Worm (Caenorhabditis elegans) whole organism, early embryonic: ENCODE data around the gene dpf-2.

Experiments
- B0310.2 ChIP-seq: sonication (generic microtip); optimal IDR thresholded peaks from 2 replicates; lab custom pipeline; 2016; ENCODE audit warnings: mild to moderate bottlenecking, missing genetic modification characterization, missing compliant biosample characterization
- F13C5.2 ChIP-seq: sonication (generic microtip); optimal IDR thresholded peaks from 2 replicates; lab custom pipeline; 2017; ENCODE audit warnings: mild to moderate bottlenecking, missing genetic modification characterization, inconsistent platforms, missing compliant biosample characterization
- aly-1 ChIP-seq: sonication (generic microtip); optimal IDR thresholded peaks from 2 replicates; lab custom pipeline; 2016; ENCODE audit warnings: missing genetic modification characterization, missing compliant biosample characterization
- ama-1 ChIP-seq: fragments of 150-350 bp; optimal IDR thresholded peaks from 2 replicates; lab custom pipeline; 2014
- ceh-13 ChIP-seq: fragments of 200-800 bp; sonication (Bioruptor generic); optimal IDR thresholded peaks from 2 replicates; lab custom pipeline; 2018; ENCODE audit warnings: mild to moderate bottlenecking, missing genetic modification characterization, missing compliant biosample characterization
- ceh-36 ChIP-seq: sonication (generic microtip); optimal IDR thresholded peaks from 2 replicates; lab custom pipeline; 2016; ENCODE audit warnings: missing genetic modification characterization, inconsistent platforms, missing compliant biosample characterization
- ets-7 ChIP-seq: sonication (generic microtip); optimal IDR thresholded peaks from 2 replicates; lab custom pipeline; 2016; ENCODE audit warnings: missing genotype, missing genetic modification characterization, missing compliant biosample characterization
- flt-1 ChIP-seq: fragments of 200-800 bp; sonication (Bioruptor generic); IDR thresholded peaks from 2 replicates; pipeline ENCODE4 v1.3.6; 2022; ENCODE audit warnings: missing genetic modification characterization, missing compliant biosample characterization
- hmbx-1 ChIP-seq: sonication (generic microtip); optimal IDR thresholded peaks from 2 replicates; lab custom pipeline; 2016; ENCODE audit warnings: mild to moderate bottlenecking, missing genetic modification characterization, missing compliant biosample characterization
- hmg-4 ChIP-seq: fragments of 200-800 bp; sonication (Bioruptor generic); optimal IDR thresholded peaks from 2 replicates; lab custom pipeline; 2018; ENCODE audit warnings: mild to moderate bottlenecking, missing genetic modification characterization, missing compliant biosample characterization
- hnd-1 ChIP-seq: sonication (generic microtip); optimal IDR thresholded peaks from 2 replicates; lab custom pipeline; 2016; ENCODE audit warnings: missing genetic modification characterization, missing compliant biosample characterization
- pes-1 ChIP-seq: fragments of 200-800 bp; sonication (Bioruptor generic); IDR thresholded peaks from 2 replicates; pipeline ENCODE4 v1.3.6; 2022; ENCODE audit warnings: missing genetic modification reagents, missing genetic modification characterization, missing compliant biosample characterization
- scrt-1 ChIP-seq: fragments of 200-800 bp; sonication (Bioruptor generic); IDR thresholded peaks from 2 replicates; pipeline ENCODE4 v1.3.6; 2022; ENCODE audit warnings: missing genetic modification characterization, missing compliant biosample characterization
- sea-1 ChIP-seq: fragments of 200-800 bp; sonication (Bioruptor generic); conservative IDR thresholded peaks from 2 replicates; pipeline ENCODE4 v1.3.6; 2022; ENCODE audit warnings: missing genetic modification characterization, missing compliant biosample characterization
- tbx-11 ChIP-seq: fragments of 200-800 bp; sonication (Bioruptor generic); IDR thresholded peaks from 2 replicates; pipeline ENCODE4 v1.3.6; 2022; ENCODE audit warnings: missing genetic modification characterization, missing compliant biosample characterization
- tbx-37 ChIP-seq: fragments of 200-800 bp; sonication (Bioruptor generic); conservative IDR thresholded peaks from 2 replicates; pipeline ENCODE4 v1.3.6; 2022; ENCODE audit warnings: missing genetic modification reagents, missing genetic modification characterization, missing compliant biosample characterization
- tra-4 ChIP-seq: sonication (generic microtip); optimal IDR thresholded peaks from 2 replicates; lab custom pipeline; 2017; ENCODE audit warnings: missing genetic modification characterization, missing compliant biosample characterization

The dpf-2 gene

DNA sequence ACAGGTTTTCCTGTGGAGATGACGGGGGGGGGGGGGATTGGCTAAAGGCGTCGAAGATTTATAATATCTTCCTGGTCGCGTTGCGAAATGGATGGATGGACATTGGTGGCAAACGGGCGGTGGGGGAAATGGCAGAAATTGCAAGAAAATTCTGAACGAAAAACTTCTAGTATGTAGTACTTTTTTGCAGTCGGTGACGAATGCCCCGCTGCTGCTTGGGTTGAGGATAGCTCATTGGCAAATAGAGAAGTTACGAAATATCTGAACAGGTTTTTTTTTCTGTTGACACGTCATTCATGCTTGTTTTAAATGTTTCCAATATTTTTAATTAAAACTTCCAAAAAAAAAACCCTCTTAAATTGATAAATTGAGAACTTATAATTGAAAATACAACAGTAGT, 12.1 kb upstream of the dpf-2 start:
- TF ChIP-seq ceh-13 (GFP tag; lab: Kevin White, UChicago) (no peak), tbx-11 (no peak), B0310.2 (no peak), hmbx-1 (no peak), ceh-36 (tag; lab: Kevin White, UChicago) (no peak)

- TF ChIP-seq hnd-1 (tag; lab: Kevin White, UChicago) (no peak), B0310.2 (no peak), flt-1 (GFP tag; lab: Robert Waterston, UW) (no peak), tbx-37 (GFP tag; lab: Robert Waterston, UW) (no peak), scrt-1 (GFP tag; lab: Robert Waterston, UW) (no peak), sea-1 (GFP tag; lab: Robert Waterston, UW) (no peak), ceh-13 (GFP tag; lab: Kevin White, UChicago) (no peak), tra-4 (tag; lab: Kevin White, UChicago) (no peak), ama-1 (lab: Kevin White, UChicago) (no peak), hmg-4 (GFP tag; lab: Kevin White, UChicago) (no peak)
These were observed 7.1 kb upstream of the dpf-2 start, which contains the start of gene mbk-1 for ce11 chrX:14824490-14825050. TSS of gene mbk-1 (minus strand) at chrX:14824540.

ce11 chrX:14828766-14829165, 2.9 kb upstream of the dpf-2 start:
- TF ChIP-seq aly-1 (tag; lab: Kevin White, UChicago) (no peak), B0310.2 (no peak), hnd-1 (tag; lab: Kevin White, UChicago) (no peak), scrt-1 (GFP tag; lab: Robert Waterston, UW) (no peak), hmbx-1 (no peak)

- TF ChIP-seq F13C5.2 (tag; lab: Kevin White, UChicago): no peak
- TF ChIP-seq hmg-4 (GFP tag; lab: Kevin White, UChicago): no peak
- no peak for TF ChIP-seq aly-1 (tag; lab: Kevin White, UChicago)
- TF ChIP-seq scrt-1 (GFP tag; lab: Robert Waterston, UW): no peak
- no peak for TF ChIP-seq hnd-1 (tag; lab: Kevin White, UChicago)
- no peak for TF ChIP-seq flt-1 (GFP tag; lab: Robert Waterston, UW)
- TF ChIP-seq hmbx-1: no peak
- no peak for TF ChIP-seq B0310.2
- TF ChIP-seq sea-1 (GFP tag; lab: Robert Waterston, UW): no peak
- no peak for TF ChIP-seq ceh-36 (tag; lab: Kevin White, UChicago)
- no peak for TF ChIP-seq ama-1 (lab: Kevin White, UChicago)
- no peak for TF ChIP-seq tbx-37 (GFP tag; lab: Robert Waterston, UW)
- no peak for TF ChIP-seq tra-4 (tag; lab: Kevin White, UChicago)
- TF ChIP-seq tbx-11: no peak
- no peak for TF ChIP-seq pes-1 (GFP tag; lab: Robert Waterston, UW)
- no peak for TF ChIP-seq ceh-13 (GFP tag; lab: Kevin White, UChicago)
These were observed 6.7 kb downstream of the dpf-2 start for ce11 chrX:14838339-14838738.

DNA sequence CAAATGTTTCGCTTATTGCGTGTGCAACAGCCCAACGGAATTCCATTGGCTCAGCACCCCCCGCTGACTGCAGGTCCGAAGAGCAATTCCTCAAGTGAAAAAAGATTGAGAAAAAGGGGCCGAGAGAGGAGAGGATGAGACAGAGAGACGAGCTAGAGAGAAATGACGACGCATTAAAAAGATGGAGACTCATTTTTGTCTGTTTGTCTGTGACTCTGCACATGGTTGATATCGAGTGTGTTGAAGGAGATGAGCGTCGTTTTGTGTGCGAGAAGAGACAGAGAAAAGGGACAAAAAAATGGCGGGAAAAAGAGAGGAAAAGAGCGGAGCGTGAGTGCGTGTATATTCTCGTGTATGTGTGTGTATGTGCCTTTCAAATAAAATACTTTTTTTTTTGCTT, 9.4 kb downstream of the dpf-2 start:
- no peak for TF ChIP-seq pes-1 (GFP tag; lab: Robert Waterston, UW)
- TF ChIP-seq hmg-4 (GFP tag; lab: Kevin White, UChicago): peak; percentile 82
- TF ChIP-seq F13C5.2 (tag; lab: Kevin White, UChicago): peak; percentile 73
- no peak for TF ChIP-seq flt-1 (GFP tag; lab: Robert Waterston, UW)
- TF ChIP-seq scrt-1 (GFP tag; lab: Robert Waterston, UW): no peak
- TF ChIP-seq ceh-13 (GFP tag; lab: Kevin White, UChicago): no peak
- TF ChIP-seq ceh-36 (tag; lab: Kevin White, UChicago): no peak
- TF ChIP-seq tbx-37 (GFP tag; lab: Robert Waterston, UW): no peak
- TF ChIP-seq aly-1 (tag; lab: Kevin White, UChicago): no peak
- TF ChIP-seq hnd-1 (tag; lab: Kevin White, UChicago): no peak
- no peak for TF ChIP-seq tra-4 (tag; lab: Kevin White, UChicago)
- no peak for TF ChIP-seq B0310.2
- no peak for TF ChIP-seq ets-7 (tag; lab: Kevin White, UChicago)
- 0 out of 2 replicates have a peak, but pooled peaks have one; percentile 39 for TF ChIP-seq sea-1 (GFP tag; lab: Robert Waterston, UW)
- no peak for TF ChIP-seq ama-1 (lab: Kevin White, UChicago)
- no peak for TF ChIP-seq tbx-11
- TF ChIP-seq hmbx-1: no peak

ce11 chrX:14842846-14843369, 11.3 kb downstream of the dpf-2 start:
- no peak for TF ChIP-seq F13C5.2 (tag; lab: Kevin White, UChicago)

ce11 chrX:14844481-14844880, 12.8 kb downstream of the dpf-2 start:
- no peak for TF ChIP-seq scrt-1 (GFP tag; lab: Robert Waterston, UW)
- no peak for TF ChIP-seq tra-4 (tag; lab: Kevin White, UChicago)
- TF ChIP-seq ceh-13 (GFP tag; lab: Kevin White, UChicago): no peak
- TF ChIP-seq B0310.2: no peak
- TF ChIP-seq aly-1 (tag; lab: Kevin White, UChicago): no peak
- no peak for TF ChIP-seq flt-1 (GFP tag; lab: Robert Waterston, UW)
- TF ChIP-seq sea-1 (GFP tag; lab: Robert Waterston, UW): no peak
- no peak for TF ChIP-seq ceh-36 (tag; lab: Kevin White, UChicago)
- no peak for TF ChIP-seq ama-1 (lab: Kevin White, UChicago)
- no peak for TF ChIP-seq tbx-11
- TF ChIP-seq ets-7 (tag; lab: Kevin White, UChicago): no peak
- no peak for TF ChIP-seq pes-1 (GFP tag; lab: Robert Waterston, UW)
